Fruit fly (Drosophila melanogaster): ENCODE results near the gene CG46462.

DNA sequence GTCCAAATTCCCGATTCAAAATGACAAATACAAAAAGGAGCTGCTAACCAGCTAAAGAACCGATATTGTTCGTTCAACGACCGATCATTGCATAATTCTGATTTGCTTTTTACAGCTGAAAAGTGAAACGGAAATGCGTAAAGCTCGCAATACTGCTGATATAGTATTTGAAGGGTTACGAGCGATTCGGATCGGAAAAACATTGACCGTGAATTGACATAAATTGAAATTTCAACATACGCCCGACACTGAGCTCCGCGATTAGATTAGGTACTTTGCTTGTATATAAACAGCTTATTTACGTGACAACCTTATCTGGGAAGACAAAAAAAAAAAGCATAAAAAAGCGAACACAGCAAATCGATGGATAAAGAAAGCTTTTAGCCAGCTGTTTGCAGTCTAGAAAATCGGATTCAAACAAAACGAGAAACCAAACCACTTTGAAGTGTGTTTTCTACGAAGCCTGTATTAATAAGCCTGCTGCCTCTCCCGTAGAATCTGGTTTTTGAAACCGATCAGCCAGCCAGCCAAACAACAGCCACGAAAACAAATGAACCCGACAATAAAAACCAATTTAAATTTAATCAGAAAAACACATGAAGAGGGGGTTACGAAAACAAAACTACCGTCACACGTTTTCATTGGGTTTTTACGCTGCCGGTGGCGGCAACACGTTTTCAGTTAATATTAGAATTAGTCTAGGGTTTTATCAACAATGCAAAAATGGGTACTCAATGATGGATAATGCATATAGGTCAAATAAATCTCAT is 29.8 kb upstream of the CG46462 start:
- TF ChIP-seq cnc (optimal IDR thresholded peaks at IDR 0.05): peak in 1 of 2 experiments; percentile 59
- no peak for TF ChIP-seq CG5204 (GFP tag; optimal IDR thresholded peaks at IDR 0.05)
- TF ChIP-seq CG11617 (GFP tag; optimal IDR thresholded peaks at IDR 0.05): no peak
- TF ChIP-seq CG7101 (tag; optimal IDR thresholded peaks at IDR 0.05): no peak
- TF ChIP-seq kay (GFP tag; ENCODE audit: borderline replicate concordance): peak; percentile 26
- peak; percentile 38 for TF ChIP-seq CG12768 (GFP tag; optimal IDR thresholded peaks at IDR 0.05)
- TF ChIP-seq toe (GFP tag; optimal IDR thresholded peaks at IDR 0.05): no peak
- no peak for TF ChIP-seq ovo (GFP tag; optimal IDR thresholded peaks at IDR 0.05)
- no peak for TF ChIP-seq Crg-1 (GFP tag; optimal IDR thresholded peaks at IDR 0.05)
- no peak for TF ChIP-seq bab1 (GFP tag; optimal IDR thresholded peaks at IDR 0.05)
